Worm (Caenorhabditis elegans) whole organism, early embryonic: ENCODE measurements around the gene F14H3.6.

ENCODE experiments used
- B0310.2 ChIP-seq: sonication (generic microtip); optimal IDR thresholded peaks from 2 replicates; lab custom pipeline; 2016; ENCODE audit warnings: mild to moderate bottlenecking, missing genetic modification characterization, missing compliant biosample characterization
- F13C5.2 ChIP-seq: sonication (generic microtip); optimal IDR thresholded peaks from 2 replicates; lab custom pipeline; 2017; ENCODE audit warnings: mild to moderate bottlenecking, missing genetic modification characterization, inconsistent platforms, missing compliant biosample characterization
- ama-1 ChIP-seq: fragments of 150-350 bp; optimal IDR thresholded peaks from 2 replicates; lab custom pipeline; 2014
- ets-7 ChIP-seq: sonication (generic microtip); optimal IDR thresholded peaks from 2 replicates; lab custom pipeline; 2016; ENCODE audit warnings: missing genotype, missing genetic modification characterization, missing compliant biosample characterization
- flt-1 ChIP-seq: fragments of 200-800 bp; sonication (Bioruptor generic); IDR thresholded peaks from 2 replicates; pipeline ENCODE4 v1.3.6; 2022; ENCODE audit warnings: missing genetic modification characterization, missing compliant biosample characterization
- hmg-4 ChIP-seq: fragments of 200-800 bp; sonication (Bioruptor generic); optimal IDR thresholded peaks from 2 replicates; lab custom pipeline; 2018; ENCODE audit warnings: mild to moderate bottlenecking, missing genetic modification characterization, missing compliant biosample characterization
- hnd-1 ChIP-seq: sonication (generic microtip); optimal IDR thresholded peaks from 2 replicates; lab custom pipeline; 2016; ENCODE audit warnings: missing genetic modification characterization, missing compliant biosample characterization
- pes-1 ChIP-seq: fragments of 200-800 bp; sonication (Bioruptor generic); IDR thresholded peaks from 2 replicates; pipeline ENCODE4 v1.3.6; 2022; ENCODE audit warnings: missing genetic modification reagents, missing genetic modification characterization, missing compliant biosample characterization
- scrt-1 ChIP-seq: fragments of 200-800 bp; sonication (Bioruptor generic); IDR thresholded peaks from 2 replicates; pipeline ENCODE4 v1.3.6; 2022; ENCODE audit warnings: missing genetic modification characterization, missing compliant biosample characterization
- tbx-37 ChIP-seq: fragments of 200-800 bp; sonication (Bioruptor generic); conservative IDR thresholded peaks from 2 replicates; pipeline ENCODE4 v1.3.6; 2022; ENCODE audit warnings: missing genetic modification reagents, missing genetic modification characterization, missing compliant biosample characterization

DNA sequence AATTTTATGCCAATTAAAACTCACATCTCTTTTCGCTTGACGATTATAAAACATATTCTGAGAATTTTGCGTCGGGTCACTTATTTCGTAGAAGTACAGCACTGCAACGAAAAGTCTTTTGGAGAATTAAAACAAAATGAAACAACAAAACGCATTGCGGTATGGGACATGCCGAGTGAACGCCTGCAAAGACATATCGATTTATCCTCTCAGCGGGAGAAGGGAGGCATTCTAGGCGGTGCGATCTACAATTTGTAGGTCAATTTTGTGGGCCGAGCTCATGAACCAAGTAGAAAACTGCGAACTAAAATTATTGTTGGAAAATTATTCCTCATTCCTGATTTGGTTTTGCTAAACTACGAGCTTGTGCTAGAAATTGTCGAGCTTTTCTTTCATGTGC, 5.3 kb downstream of the F14H3.6 start, which contains the start of gene F14H3.3:
- TF ChIP-seq ets-7 (tag; lab: Kevin White, UChicago) = no peak
- no peak for TF ChIP-seq F13C5.2 (tag; lab: Kevin White, UChicago)
- TF ChIP-seq flt-1 (GFP tag; lab: Robert Waterston, UW) = no peak
- no peak for TF ChIP-seq B0310.2 (tag; lab: Kevin White, UChicago)
- TF ChIP-seq tbx-37 (GFP tag; lab: Robert Waterston, UW) = no peak
- no peak for TF ChIP-seq hmg-4 (GFP tag; lab: Kevin White, UChicago)
- TF ChIP-seq ama-1 (lab: Kevin White, UChicago) = no peak
- no peak for TF ChIP-seq scrt-1
- no peak for TF ChIP-seq hnd-1 (tag; lab: Kevin White, UChicago)
- no peak for TF ChIP-seq pes-1 (GFP tag; lab: Robert Waterston, UW)
